Worm (Caenorhabditis elegans) whole organism, early embryonic: ENCODE results near the gene F54D5.4.

Experiments used
- B0310.2 ChIP-seq: sonication (generic microtip); optimal IDR thresholded peaks from 2 replicates; lab custom pipeline; 2016; ENCODE audit warnings: mild to moderate bottlenecking, missing genetic modification characterization, missing compliant biosample characterization
- F13C5.2 ChIP-seq: sonication (generic microtip); optimal IDR thresholded peaks from 2 replicates; lab custom pipeline; 2017; ENCODE audit warnings: mild to moderate bottlenecking, missing genetic modification characterization, inconsistent platforms, missing compliant biosample characterization
- aly-1 ChIP-seq: sonication (generic microtip); optimal IDR thresholded peaks from 2 replicates; lab custom pipeline; 2016; ENCODE audit warnings: missing genetic modification characterization, missing compliant biosample characterization
- ama-1 ChIP-seq: fragments of 150-350 bp; optimal IDR thresholded peaks from 2 replicates; lab custom pipeline; 2014
- ceh-13 ChIP-seq: fragments of 200-800 bp; sonication (Bioruptor generic); optimal IDR thresholded peaks from 2 replicates; lab custom pipeline; 2018; ENCODE audit warnings: mild to moderate bottlenecking, missing genetic modification characterization, missing compliant biosample characterization
- ceh-36 ChIP-seq: sonication (generic microtip); optimal IDR thresholded peaks from 2 replicates; lab custom pipeline; 2016; ENCODE audit warnings: missing genetic modification characterization, inconsistent platforms, missing compliant biosample characterization
- ets-7 ChIP-seq: sonication (generic microtip); optimal IDR thresholded peaks from 2 replicates; lab custom pipeline; 2016; ENCODE audit warnings: missing genotype, missing genetic modification characterization, missing compliant biosample characterization
- flt-1 ChIP-seq: fragments of 200-800 bp; sonication (Bioruptor generic); IDR thresholded peaks from 2 replicates; pipeline ENCODE4 v1.3.6; 2022; ENCODE audit warnings: missing genetic modification characterization, missing compliant biosample characterization
- hmbx-1 ChIP-seq: sonication (generic microtip); optimal IDR thresholded peaks from 2 replicates; lab custom pipeline; 2016; ENCODE audit warnings: mild to moderate bottlenecking, missing genetic modification characterization, missing compliant biosample characterization
- hmg-4 ChIP-seq: fragments of 200-800 bp; sonication (Bioruptor generic); optimal IDR thresholded peaks from 2 replicates; lab custom pipeline; 2018; ENCODE audit warnings: mild to moderate bottlenecking, missing genetic modification characterization, missing compliant biosample characterization
- hnd-1 ChIP-seq: sonication (generic microtip); optimal IDR thresholded peaks from 2 replicates; lab custom pipeline; 2016; ENCODE audit warnings: missing genetic modification characterization, missing compliant biosample characterization
- pes-1 ChIP-seq: fragments of 200-800 bp; sonication (Bioruptor generic); IDR thresholded peaks from 2 replicates; pipeline ENCODE4 v1.3.6; 2022; ENCODE audit warnings: missing genetic modification reagents, missing genetic modification characterization, missing compliant biosample characterization
- scrt-1 ChIP-seq: fragments of 200-800 bp; sonication (Bioruptor generic); IDR thresholded peaks from 2 replicates; pipeline ENCODE4 v1.3.6; 2022; ENCODE audit warnings: missing genetic modification characterization, missing compliant biosample characterization
- sea-1 ChIP-seq: fragments of 200-800 bp; sonication (Bioruptor generic); conservative IDR thresholded peaks from 2 replicates; pipeline ENCODE4 v1.3.6; 2022; ENCODE audit warnings: missing genetic modification characterization, missing compliant biosample characterization
- tbx-11 ChIP-seq: fragments of 200-800 bp; sonication (Bioruptor generic); IDR thresholded peaks from 2 replicates; pipeline ENCODE4 v1.3.6; 2022; ENCODE audit warnings: missing genetic modification characterization, missing compliant biosample characterization
- tbx-37 ChIP-seq: fragments of 200-800 bp; sonication (Bioruptor generic); conservative IDR thresholded peaks from 2 replicates; pipeline ENCODE4 v1.3.6; 2022; ENCODE audit warnings: missing genetic modification reagents, missing genetic modification characterization, missing compliant biosample characterization
- tra-4 ChIP-seq: sonication (generic microtip); optimal IDR thresholded peaks from 2 replicates; lab custom pipeline; 2017; ENCODE audit warnings: missing genetic modification characterization, missing compliant biosample characterization

Gene F54D5.4

DNA sequence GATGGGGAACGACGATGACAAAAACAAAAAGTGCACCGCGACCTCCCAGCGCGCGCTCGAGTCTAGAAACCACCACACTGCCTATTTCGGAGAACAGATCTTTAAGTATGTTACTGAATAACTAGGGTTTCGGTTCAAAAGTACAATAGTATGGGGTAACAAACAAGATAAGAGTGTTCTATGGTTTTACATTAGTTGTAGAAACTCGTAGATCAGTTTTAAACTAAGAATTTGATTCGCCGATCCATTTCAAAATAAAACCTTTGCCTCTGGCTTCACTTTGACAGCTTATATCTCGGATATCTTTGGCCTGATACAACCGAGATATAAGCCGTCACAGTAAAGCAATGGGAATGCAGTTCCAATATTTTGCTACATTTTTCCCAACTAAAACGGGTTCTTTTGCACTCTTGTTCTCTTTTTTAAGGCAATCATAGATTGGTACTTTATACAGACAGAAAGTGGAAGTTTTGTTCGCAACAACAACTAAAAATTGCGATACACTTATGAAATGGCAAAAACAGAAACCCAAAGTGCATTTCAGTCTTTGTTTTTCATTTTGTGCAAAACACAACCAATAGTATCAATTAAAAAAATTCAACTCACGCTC lies 46.8 kb downstream of the F54D5.4 start:
- TF ChIP-seq pes-1 (GFP tag; lab: Robert Waterston, UW) (no peak), ceh-36 (tag; lab: Kevin White, UChicago) (no peak), sea-1 (GFP tag; lab: Robert Waterston, UW) (no peak), flt-1 (GFP tag; lab: Robert Waterston, UW) (no peak), tbx-11 (no peak), ama-1 (lab: Kevin White, UChicago) (no peak), F13C5.2 (no peak), ets-7 (tag; lab: Kevin White, UChicago) (no peak), scrt-1 (GFP tag; lab: Robert Waterston, UW) (no peak), hnd-1 (tag; lab: Kevin White, UChicago) (no peak), hmbx-1 (tag; lab: Kevin White, UChicago) (no peak), ceh-13 (GFP tag; lab: Kevin White, UChicago) (no peak), aly-1 (tag; lab: Kevin White, UChicago) (no peak), tbx-37 (GFP tag; lab: Robert Waterston, UW) (no peak), hmg-4 (no peak), B0310.2 (tag; lab: Kevin White, UChicago) (no peak), tra-4 (tag; lab: Kevin White, UChicago) (no peak)

DNA sequence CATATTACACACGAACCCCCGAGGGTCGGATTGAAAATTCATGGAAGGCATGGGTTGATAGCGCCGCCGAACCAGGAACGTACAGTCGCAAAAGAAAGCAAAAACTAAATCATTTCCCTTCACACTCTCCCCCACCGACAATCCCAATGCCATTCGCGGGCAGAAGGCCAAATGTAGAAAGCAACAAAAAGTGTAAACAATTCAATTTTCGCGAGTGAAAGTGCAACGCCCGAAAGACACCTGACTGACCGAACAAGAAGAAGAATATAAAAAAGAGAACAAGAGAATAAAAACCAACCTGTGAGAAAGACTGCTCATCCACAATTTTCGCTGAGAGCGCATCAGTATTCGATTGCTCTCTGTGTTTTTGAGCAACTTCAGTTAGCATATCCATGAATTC lies 48.1 kb downstream of the F54D5.4 start:
- TF ChIP-seq flt-1 (GFP tag; lab: Robert Waterston, UW) (no peak), ceh-13 (GFP tag; lab: Kevin White, UChicago) (no peak), ets-7 (tag; lab: Kevin White, UChicago) (no peak), scrt-1 (GFP tag; lab: Robert Waterston, UW) (no peak), ama-1 (lab: Kevin White, UChicago) (no peak), hmbx-1 (tag; lab: Kevin White, UChicago) (no peak), tbx-11 (no peak), tra-4 (tag; lab: Kevin White, UChicago) (no peak), B0310.2 (tag; lab: Kevin White, UChicago) (no peak), sea-1 (GFP tag; lab: Robert Waterston, UW) (no peak), ceh-36 (tag; lab: Kevin White, UChicago) (no peak), tbx-37 (GFP tag; lab: Robert Waterston, UW) (no peak), pes-1 (GFP tag; lab: Robert Waterston, UW) (no peak), aly-1 (tag; lab: Kevin White, UChicago) (no peak)

DNA sequence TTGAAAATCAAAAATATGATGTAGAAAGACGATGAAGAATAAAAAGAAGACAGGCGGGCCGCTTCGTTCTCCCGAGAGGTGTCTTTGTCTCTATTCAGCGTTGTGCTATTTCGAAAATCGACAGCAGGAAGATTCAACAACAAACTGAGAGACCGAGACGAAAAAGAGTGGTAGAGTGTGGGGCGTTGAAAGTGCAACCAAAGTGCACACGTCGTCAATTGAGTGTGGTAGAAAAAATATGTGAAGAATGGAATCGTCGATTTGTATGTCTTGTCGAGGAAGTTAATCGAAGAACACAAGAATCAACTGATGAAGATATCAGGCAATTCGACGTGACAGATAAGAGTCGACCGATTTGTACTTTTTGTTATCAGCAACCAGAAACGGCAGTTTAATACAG lies 49.6 kb downstream of the F54D5.4 start:
- TF ChIP-seq F13C5.2 (no peak), tbx-11 (no peak), pes-1 (GFP tag; lab: Robert Waterston, UW) (peak; percentile 3; the same call in 1 of the 2 replicates), scrt-1 (GFP tag; lab: Robert Waterston, UW) (no peak)

DNA sequence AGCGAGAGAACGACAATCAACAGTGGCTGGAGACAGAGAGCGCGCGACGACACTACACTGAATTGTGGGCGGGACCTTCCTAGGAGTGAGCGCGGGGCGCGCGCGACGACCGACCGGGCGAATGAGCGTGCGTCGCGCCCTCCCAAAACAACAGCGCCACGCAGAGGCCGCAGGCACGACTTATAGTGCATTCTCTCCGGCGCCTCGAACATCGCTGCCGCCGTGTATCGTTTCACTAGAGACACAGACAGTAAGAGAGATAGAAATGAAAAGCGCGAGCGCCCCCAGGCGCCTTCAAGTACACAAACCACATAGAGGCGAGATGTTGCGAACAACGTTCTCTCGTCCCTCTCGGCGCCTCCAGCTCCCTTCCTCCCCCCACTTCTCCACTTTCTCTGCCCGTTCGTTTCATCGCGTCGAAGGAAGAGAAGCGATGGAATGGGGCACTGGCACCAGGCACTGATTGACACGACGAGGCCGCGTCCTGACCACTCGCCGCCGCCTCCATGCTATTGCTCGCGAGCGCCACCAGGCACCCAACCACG lies 50.3 kb downstream of the F54D5.4 start:
- TF ChIP-seq B0310.2 (tag; lab: Kevin White, UChicago) (peak; percentile 70), pes-1 (GFP tag; lab: Robert Waterston, UW) (peak; percentile 9; the same call in 1 of the 2 replicates), tbx-11 (no peak)
